Worm (Caenorhabditis elegans) whole organism, L4 larva: Measurements from ENCODE around the gene F57C2.5.
A peak's percentile ranks its signal among the peaks of the same experiment; 100 is the strongest.

Experiments used
- D1046.2 ChIP-seq: fragments of 200-800 bp; sonication (Bioruptor generic); IDR thresholded peaks from 2 replicates; pipeline ENCODE4 v1.3.6; 2022; ENCODE audit warnings: missing genetic modification characterization, missing compliant biosample characterization
- F26F4.8 ChIP-seq: fragments of 200-800 bp; sonication (Bioruptor generic); conservative IDR thresholded peaks from 2 replicates; pipeline ENCODE4 v1.3.6; 2022; ENCODE audit warnings: missing genetic modification characterization, missing compliant biosample characterization
- F37D6.2 ChIP-seq: sonication (generic microtip); optimal IDR thresholded peaks from 2 replicates; lab custom pipeline; 2016; ENCODE audit warnings: mild to moderate bottlenecking, missing genetic modification characterization, missing compliant biosample characterization
- Y48G9A.11 ChIP-seq: fragments of 200-800 bp; sonication (Bioruptor generic); IDR thresholded peaks from 2 replicates; pipeline ENCODE4 v1.3.6; 2022; ENCODE audit warnings: missing genetic modification reagents, missing genetic modification characterization, missing compliant biosample characterization
- ZK337.2 ChIP-seq: fragments of 200-800 bp; sonication (Bioruptor generic); IDR thresholded peaks from 2 replicates; pipeline ENCODE4 v1.3.6; 2022; ENCODE audit warnings: missing genetic modification reagents, missing genetic modification characterization, missing compliant biosample characterization
- ama-1 ChIP-seq: fragments of 150-350 bp; optimal IDR thresholded peaks from 2 replicates; lab custom pipeline; 2014; ENCODE audit warnings: inconsistent platforms, mixed read lengths
- arid-1 ChIP-seq: fragments of 200-800 bp; sonication (Bioruptor generic); conservative IDR thresholded peaks from 2 replicates; pipeline ENCODE4 v1.3.6; 2022; ENCODE audit warnings: missing genetic modification reagents, missing genetic modification characterization, missing compliant biosample characterization
- ceh-28 ChIP-seq: fragments of 150-350 bp; optimal IDR thresholded peaks from 2 replicates; lab custom pipeline; 2014; ENCODE audit warnings: missing biosample characterization, missing genetic modification reagents, missing genetic modification characterization
- ces-1 ChIP-seq: fragments of 150-350 bp; sonication (generic microtip); optimal IDR thresholded peaks from 4 replicates; lab custom pipeline; 2014; ENCODE audit warnings: missing biosample characterization, missing genetic modification reagents, missing genetic modification characterization
- daf-12 ChIP-seq: fragments of 150-350 bp; optimal IDR thresholded peaks from 2 replicates; lab custom pipeline; 2014; ENCODE audit warnings: missing biosample characterization, missing genetic modification reagents, missing genetic modification characterization
- dmd-9 ChIP-seq: fragments of 200-800 bp; sonication (Bioruptor generic); IDR thresholded peaks from 2 replicates; pipeline ENCODE4 v1.3.6; 2022; ENCODE audit warnings: missing genetic modification reagents, missing genetic modification characterization, missing compliant biosample characterization
- dpl-1 ChIP-seq: fragments of 150-350 bp; optimal IDR thresholded peaks from 2 replicates; lab custom pipeline; 2014; ENCODE audit warnings: missing biosample characterization, missing genetic modification reagents, missing genetic modification characterization
- dve-1 ChIP-seq: sonication (generic microtip); optimal IDR thresholded peaks from 2 replicates; lab custom pipeline; 2017; ENCODE audit warnings: antibody characterized with exemption, mild to moderate bottlenecking, missing genetic modification characterization, missing compliant biosample characterization; ENCODE audit not compliant: insufficient read depth
- egl-27 ChIP-seq: sonication (generic microtip); optimal IDR thresholded peaks from 3 replicates; lab custom pipeline; 2017; ENCODE audit warnings: missing biosample characterization, missing genetic modification reagents, missing genetic modification characterization
- gei-8 ChIP-seq: fragments of 200-800 bp; sonication (Bioruptor generic); optimal IDR thresholded peaks from 2 replicates; lab custom pipeline; 2018; ENCODE audit warnings: mild to moderate bottlenecking, missing genetic modification characterization, missing compliant biosample characterization
- hmg-1.1 ChIP-seq: fragments of 200-800 bp; sonication (Bioruptor generic); IDR thresholded peaks from 2 replicates; pipeline ENCODE4 v1.3.6; 2022; ENCODE audit warnings: missing genetic modification reagents, missing genetic modification characterization, missing compliant biosample characterization
- lim-7 ChIP-seq: fragments of 200-800 bp; sonication (Bioruptor generic); IDR thresholded peaks from 2 replicates; pipeline ENCODE4 v1.3.6; 2022; ENCODE audit warnings: missing genetic modification characterization, missing compliant biosample characterization
- lin-13 ChIP-seq: fragments of 150-350 bp; optimal IDR thresholded peaks from 2 replicates; lab custom pipeline; 2014; ENCODE audit warnings: missing biosample characterization, missing genetic modification reagents, missing genetic modification characterization
- lin-29 ChIP-seq: fragments of 200-800 bp; sonication (Bioruptor generic); IDR thresholded peaks from 2 replicates; pipeline ENCODE4 v1.3.6; 2022; ENCODE audit warnings: missing genetic modification reagents, missing genetic modification characterization, missing compliant biosample characterization
- lin-39 ChIP-seq: fragments of 150-350 bp; optimal IDR thresholded peaks from 2 replicates; lab custom pipeline; 2014; ENCODE audit warnings: missing biosample characterization, missing genetic modification reagents, missing genetic modification characterization
- lir-3 ChIP-seq: sonication (generic microtip); optimal IDR thresholded peaks from 2 replicates; lab custom pipeline; 2016; ENCODE audit warnings: mild to moderate bottlenecking, missing genetic modification characterization, missing compliant biosample characterization
- lsy-2 ChIP-seq, 2 experiments: fragments of 150-350 bp in 1 of 2; sonication (generic microtip) in 1 of 2; optimal IDR thresholded peaks; 2 replicates each; lab custom pipeline; 2014 to 2017; ENCODE audit warnings: missing biosample characterization in 2 of 2, missing genetic modification characterization in 2 of 2
- mes-2 ChIP-seq: sonication (generic microtip); optimal IDR thresholded peaks from 2 replicates; lab custom pipeline; 2016; ENCODE audit warnings: missing genotype, mild to moderate bottlenecking, missing genetic modification characterization, missing compliant biosample characterization; ENCODE audit not compliant: poor library complexity, severe bottlenecking
- nhr-10 ChIP-seq: fragments of 150-350 bp; optimal IDR thresholded peaks from 2 replicates; lab custom pipeline; 2014; ENCODE audit warnings: missing biosample characterization, missing genetic modification characterization
- nhr-11 ChIP-seq: fragments of 150-350 bp; optimal IDR thresholded peaks from 2 replicates; lab custom pipeline; 2014; ENCODE audit warnings: missing biosample characterization, missing genetic modification characterization
- nhr-25 ChIP-seq: sonication (generic microtip); optimal IDR thresholded peaks from 2 replicates; lab custom pipeline; 2017; ENCODE audit warnings: missing genetic modification characterization, mild to moderate bottlenecking, missing compliant biosample characterization, antibody characterized with exemption, moderate library complexity, borderline replicate concordance; ENCODE audit not compliant: insufficient read depth
- nhr-41 ChIP-seq: fragments of 200-800 bp; sonication (Bioruptor generic); IDR thresholded peaks from 2 replicates; pipeline ENCODE4 v1.3.6; 2022; ENCODE audit warnings: missing genetic modification reagents, missing genetic modification characterization, missing compliant biosample characterization
- pqm-1 ChIP-seq: sonication (generic microtip); optimal IDR thresholded peaks from 2 replicates; lab custom pipeline; 2017; ENCODE audit warnings: missing biosample characterization, missing genetic modification characterization
- rbr-2 ChIP-seq: sonication (generic microtip); optimal IDR thresholded peaks from 2 replicates; lab custom pipeline; 2016; ENCODE audit warnings: missing genotype, missing genetic modification characterization, missing compliant biosample characterization
- set-16 ChIP-seq: fragments of 200-800 bp; sonication (Bioruptor generic); IDR thresholded peaks from 2 replicates; pipeline ENCODE4 v1.3.6; 2022; ENCODE audit warnings: missing genetic modification reagents, missing genetic modification characterization, missing compliant biosample characterization
- tag-97 ChIP-seq: fragments of 200-800 bp; sonication (Bioruptor generic); IDR thresholded peaks from 2 replicates; pipeline ENCODE4 v1.3.6; 2022; ENCODE audit warnings: missing genetic modification characterization, missing compliant biosample characterization
- unc-62 ChIP-seq, 3 experiments: fragments of 150-350 bp in 1 of 3; sonication (generic microtip); optimal IDR thresholded peaks in 2 of 3; peaks in 1 of 3; 1 replicate in 1 of 3; 2 replicates in 2 of 3; lab custom pipeline; 2014 to 2017; ENCODE audit warnings: missing biosample characterization in 3 of 3, missing genetic modification characterization in 3 of 3, missing genetic modification reagents in 3 of 3, missing genotype in 1 of 3
- zfp-3 ChIP-seq: fragments of 200-800 bp; sonication (Bioruptor generic); conservative IDR thresholded peaks from 2 replicates; pipeline ENCODE4 v1.3.6; 2022; ENCODE audit warnings: missing genetic modification reagents, missing genetic modification characterization, missing compliant biosample characterization
- zip-11 ChIP-seq: fragments of 200-800 bp; sonication (Bioruptor generic); IDR thresholded peaks from 2 replicates; pipeline ENCODE4 v1.3.6; 2022; ENCODE audit warnings: missing genetic modification characterization, missing compliant biosample characterization
- zip-2 ChIP-seq: fragments of 150-350 bp; optimal IDR thresholded peaks from 2 replicates; lab custom pipeline; 2014; ENCODE audit warnings: missing biosample characterization, missing genetic modification characterization
- ztf-11 ChIP-seq: fragments of 150-350 bp; optimal IDR thresholded peaks from 2 replicates; lab custom pipeline; 2014; ENCODE audit warnings: missing biosample characterization, missing genetic modification characterization
- ztf-7 ChIP-seq: fragments of 150-350 bp; optimal IDR thresholded peaks from 2 replicates; lab custom pipeline; 2014; ENCODE audit warnings: missing biosample characterization, missing genetic modification characterization

The F57C2.5 gene

DNA sequence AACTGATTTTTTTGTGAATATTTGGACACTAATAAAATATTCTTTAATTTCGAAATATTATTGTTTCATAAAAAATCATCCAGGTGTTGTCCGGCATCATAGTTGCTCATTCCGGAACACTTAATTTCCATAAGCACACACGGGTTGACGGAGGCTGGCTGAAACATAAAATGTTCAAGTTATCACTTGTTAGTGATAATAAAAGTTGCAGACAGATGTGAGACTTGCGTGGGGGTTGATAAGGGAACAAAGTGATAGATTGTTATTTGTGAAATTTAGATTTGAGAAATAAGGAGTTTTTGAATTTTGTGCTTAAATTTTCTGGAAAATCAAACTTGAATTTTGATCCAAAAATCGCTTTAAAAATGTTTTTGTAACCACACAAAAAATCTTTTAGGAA, 17.9 kb downstream of the F57C2.5 start:
- TF ChIP-seq tag-97 (GFP tag; lab: Robert Waterston, UW) (no peak), pqm-1 (tag; lab: Kevin White, UChicago) (peak; percentile 62), lsy-2 (tag; optimal IDR thresholded peaks at IDR 0.05; lab: Kevin White, UChicago) (no peak), hmg-1.1 (GFP tag; lab: Robert Waterston, UW) (no peak), set-16 (GFP tag; lab: Robert Waterston, UW) (no peak), dve-1 (tag; lab: Kevin White, UChicago) (peak; percentile 15), ztf-11 (tag; lab: Kevin White, UChicago) (no peak), egl-27 (no peak), zip-11 (GFP tag; lab: Robert Waterston, UW) (no peak), dmd-9 (GFP tag; lab: Robert Waterston, UW) (no peak), zfp-3 (no peak), ztf-7 (no peak), lin-13 (GFP tag; lab: Kevin White, UChicago) (no peak)

- no peak for TF ChIP-seq zip-2 (tag; lab: Kevin White, UChicago)
- TF ChIP-seq nhr-10, result no peak
- no peak for TF ChIP-seq ceh-28 (tag; lab: Kevin White, UChicago)
- no peak for TF ChIP-seq set-16 (GFP tag; lab: Robert Waterston, UW)
- no peak for TF ChIP-seq nhr-25
- TF ChIP-seq daf-12 (tag; lab: Kevin White, UChicago), result no peak
- TF ChIP-seq lsy-2 (tag; optimal IDR thresholded peaks at IDR 0.05; lab: Kevin White, UChicago), result no peak
- no peak for TF ChIP-seq F26F4.8
- no peak for TF ChIP-seq D1046.2 (GFP tag; lab: Robert Waterston, UW)
- no peak for TF ChIP-seq lin-39 (tag; lab: Kevin White, UChicago)
- no peak for TF ChIP-seq hmg-1.1 (GFP tag; lab: Robert Waterston, UW)
- TF ChIP-seq ces-1 (GFP tag; lab: Kevin White, UChicago), result no peak
- TF ChIP-seq F37D6.2 (tag; lab: Kevin White, UChicago), result no peak
- TF ChIP-seq arid-1 (GFP tag; lab: Robert Waterston, UW), result no peak
- no peak for TF ChIP-seq unc-62 (GFP tag; optimal IDR thresholded peaks at IDR 0.05 in 1 of 2; lab: Kevin White, UChicago)
- TF ChIP-seq unc-62 (tag; optimal IDR thresholded peaks at IDR 0.05; lab: Kevin White, UChicago), result no peak
- TF ChIP-seq ZK337.2 (GFP tag; lab: Robert Waterston, UW), result no peak
- TF ChIP-seq Y48G9A.11, result no peak
- TF ChIP-seq lir-3 (tag; lab: Kevin White, UChicago), result no peak
- TF ChIP-seq dpl-1 (GFP tag; lab: Kevin White, UChicago), result no peak
- no peak for TF ChIP-seq gei-8 (GFP tag; lab: Kevin White, UChicago)
These were observed 20.5 kb downstream of the F57C2.5 start, which contains the start of the genes K10H10.7 and K10H10.10 for ce11 chrII:14507563-14507962. Gene K10H10.7, minus strand, starts transcription at chrII:14507663. Gene K10H10.10, plus strand, starts transcription at chrII:14507766.

DNA sequence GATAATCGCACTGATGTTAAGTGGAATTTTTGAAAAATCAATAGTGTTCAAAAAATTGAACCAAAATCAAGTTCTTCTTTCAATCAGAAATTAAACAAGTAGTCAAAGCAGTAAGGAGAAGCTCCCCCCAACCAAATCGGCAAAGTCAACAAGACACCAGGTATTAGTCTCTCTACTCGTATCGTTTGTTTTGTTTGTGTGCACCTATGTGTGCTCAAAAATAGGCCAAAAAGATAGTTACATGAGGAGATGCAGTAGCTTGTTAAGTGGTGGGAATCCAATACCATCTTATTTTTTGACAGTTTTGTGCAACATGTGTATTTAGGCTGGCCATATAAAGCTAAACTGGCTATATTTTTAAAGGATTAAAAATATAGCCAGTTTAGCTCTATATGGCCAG, 21.8 kb downstream of the F57C2.5 start, which contains the start of gene K10H10.12:
Gene K10H10.12 (minus strand): TSS at position 101 of the 400 bp plus-strand sequence.
- TF ChIP-seq ceh-28 (tag; lab: Kevin White, UChicago), result no peak
- TF ChIP-seq nhr-41 (GFP tag; lab: Robert Waterston, UW), result no peak
- TF ChIP-seq lim-7 (GFP tag; lab: Robert Waterston, UW), result no peak
- no peak for TF ChIP-seq mes-2 (tag; lab: Kevin White, UChicago)
- no peak for TF ChIP-seq lin-29 (GFP tag; lab: Robert Waterston, UW)
- TF ChIP-seq nhr-11 (tag; lab: Kevin White, UChicago), result no peak
- TF ChIP-seq rbr-2 (tag; lab: Kevin White, UChicago), result no peak
- TF ChIP-seq ama-1, result no peak
